Worm (Caenorhabditis elegans) whole organism, L2 larva: ENCODE data around the gene R06B10.7.

Source experiments
- C34F6.9 ChIP-seq: fragments of 150-350 bp; optimal IDR thresholded peaks from 2 replicates; lab custom pipeline; 2014; ENCODE audit warnings: missing biosample characterization, missing genetic modification characterization
- R02D3.7 ChIP-seq: fragments of 150-350 bp; optimal IDR thresholded peaks from 2 replicates; lab custom pipeline; 2014; ENCODE audit warnings: missing biosample characterization, missing genetic modification characterization
- elt-1 ChIP-seq: fragments of 150-350 bp; optimal IDR thresholded peaks from 2 replicates; lab custom pipeline; 2014; ENCODE audit warnings: missing biosample characterization, missing genetic modification characterization
- elt-3 ChIP-seq: sonication (generic microtip); optimal IDR thresholded peaks from 2 replicates; lab custom pipeline; 2017; ENCODE audit warnings: missing biosample characterization, missing genetic modification characterization
- lin-11 ChIP-seq: fragments of 150-350 bp; sonication (generic microtip); optimal IDR thresholded peaks from 2 replicates; lab custom pipeline; 2014; ENCODE audit warnings: missing biosample characterization, missing genetic modification characterization, inconsistent platforms, mixed read lengths
- lin-39 ChIP-seq: fragments of 150-350 bp; optimal IDR thresholded peaks from 2 replicates; lab custom pipeline; 2014; ENCODE audit warnings: missing biosample characterization, missing genetic modification reagents, missing genetic modification characterization
- mdl-1 ChIP-seq, 2 experiments: fragments of 150-350 bp in 1 of 2; sonication (generic microtip) in 1 of 2; optimal IDR thresholded peaks; 2 replicates each; lab custom pipeline; 2017; ENCODE audit warnings: missing biosample characterization in 2 of 2, missing genetic modification characterization in 2 of 2
- nhr-11 ChIP-seq: fragments of 150-350 bp; optimal IDR thresholded peaks from 2 replicates; lab custom pipeline; 2014; ENCODE audit warnings: missing biosample characterization, missing genetic modification characterization
- nhr-237 ChIP-seq: fragments of 150-350 bp; optimal IDR thresholded peaks from 2 replicates; lab custom pipeline; 2014; ENCODE audit warnings: missing biosample characterization, missing genetic modification characterization
- skn-1 ChIP-seq: sonication (generic microtip); optimal IDR thresholded peaks from 2 replicates; lab custom pipeline; 2017; ENCODE audit warnings: missing biosample characterization, missing genetic modification characterization
- unc-55 ChIP-seq: fragments of 150-350 bp; sonication (generic microtip); optimal IDR thresholded peaks from 3 replicates; lab custom pipeline; 2014; ENCODE audit warnings: missing biosample characterization, missing genetic modification reagents, missing genetic modification characterization
- ztf-11 ChIP-seq: sonication (generic microtip); optimal IDR thresholded peaks from 2 replicates; lab custom pipeline; 2017; ENCODE audit warnings: missing biosample characterization, missing genetic modification characterization

DNA sequence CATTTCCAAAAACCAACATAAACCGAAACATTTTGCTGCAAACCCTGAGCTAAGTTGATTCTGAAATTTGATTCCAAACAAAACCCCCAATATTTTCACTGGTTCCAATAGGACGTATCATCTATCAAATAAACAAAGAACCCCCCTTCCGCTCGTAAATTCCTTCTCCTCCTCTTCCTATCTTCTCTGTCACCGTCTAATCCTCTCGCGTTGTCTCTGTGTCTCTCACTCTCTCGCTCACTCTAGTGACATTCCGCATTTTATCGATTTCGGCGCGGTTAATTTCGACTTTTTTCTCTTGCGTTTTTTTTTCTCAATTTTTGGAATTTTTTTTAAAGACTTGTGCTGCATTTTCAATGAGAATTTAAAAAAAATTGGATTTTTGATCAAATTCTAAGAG lies 19.2 kb downstream of the R06B10.7 start:
- TF ChIP-seq nhr-237, result no peak
- no peak for TF ChIP-seq lin-39 (tag; lab: Kevin White, UChicago)
- TF ChIP-seq C34F6.9 (tag; lab: Kevin White, UChicago), result peak; percentile 58
- no peak for TF ChIP-seq R02D3.7 (tag; lab: Kevin White, UChicago)
- no peak for TF ChIP-seq ztf-11
- TF ChIP-seq skn-1 (tag; lab: Kevin White, UChicago), result no peak
- no peak for TF ChIP-seq mdl-1 (tag; optimal IDR thresholded peaks at IDR 0.05; lab: Kevin White, UChicago)
- no peak for TF ChIP-seq elt-3 (tag; lab: Kevin White, UChicago)
- TF ChIP-seq nhr-11 (tag; lab: Kevin White, UChicago), result no peak
- TF ChIP-seq elt-1 (tag; lab: Kevin White, UChicago), result no peak
- peak; percentile 69 for TF ChIP-seq unc-55 (GFP tag; lab: Kevin White, UChicago)
- TF ChIP-seq lin-11 (tag; lab: Kevin White, UChicago), result no peak
